Fruit fly (Drosophila melanogaster): ENCODE results near the gene Ing3.

- TF ChIP-seq insv (optimal IDR thresholded peaks at IDR 0.05), result no peak
- TF ChIP-seq ttk (optimal IDR thresholded peaks at IDR 0.05), result no peak
- no peak for TF ChIP-seq Myc (optimal IDR thresholded peaks at IDR 0.05)
- TF ChIP-seq psq (optimal IDR thresholded peaks at IDR 0.05), result no peak
These were observed 49.4 kb upstream of the Ing3 start for dm6 chrX:18702245-18702644.
